Worm (Caenorhabditis elegans) whole organism, L2 larva: ENCODE results near the gene F47B7.5.

ENCODE experiments used
- C34F6.9 ChIP-seq: fragments of 150-350 bp; optimal IDR thresholded peaks from 2 replicates; lab custom pipeline; 2014; ENCODE audit warnings: missing biosample characterization, missing genetic modification characterization
- F13H6.1 ChIP-seq: sonication (generic microtip); optimal IDR thresholded peaks from 2 replicates; lab custom pipeline; 2016; ENCODE audit warnings: missing genetic modification characterization, missing compliant biosample characterization
- R02D3.7 ChIP-seq: fragments of 150-350 bp; optimal IDR thresholded peaks from 2 replicates; lab custom pipeline; 2014; ENCODE audit warnings: missing biosample characterization, missing genetic modification characterization
- Y55F3AM.14 ChIP-seq: fragments of 200-800 bp; sonication (Bioruptor generic); optimal IDR thresholded peaks from 2 replicates; lab custom pipeline; 2018; ENCODE audit warnings: mild to moderate bottlenecking, missing genetic modification characterization, missing compliant biosample characterization
- ZK546.5 ChIP-seq: sonication (generic microtip); optimal IDR thresholded peaks from 2 replicates; lab custom pipeline; 2017; ENCODE audit warnings: missing biosample characterization, missing genetic modification characterization
- alr-1 ChIP-seq: fragments of 150-350 bp; optimal IDR thresholded peaks from 2 replicates; lab custom pipeline; 2014; ENCODE audit warnings: missing biosample characterization, missing genetic modification characterization
- aly-2 ChIP-seq: fragments of 150-350 bp; optimal IDR thresholded peaks from 2 replicates; lab custom pipeline; 2014; ENCODE audit warnings: missing biosample characterization, missing genetic modification characterization
- ama-1 ChIP-seq: fragments of 150-350 bp; optimal IDR thresholded peaks from 2 replicates; lab custom pipeline; 2018; ENCODE audit warnings: inconsistent platforms
- ceh-16 ChIP-seq: fragments of 150-350 bp; optimal IDR thresholded peaks from 2 replicates; lab custom pipeline; 2014; ENCODE audit warnings: missing biosample characterization, missing genetic modification characterization
- crh-2 ChIP-seq: sonication (generic microtip); optimal IDR thresholded peaks from 2 replicates; lab custom pipeline; 2017; ENCODE audit warnings: missing biosample characterization, missing genetic modification characterization
- dmd-4 ChIP-seq: sonication (generic microtip); optimal IDR thresholded peaks from 2 replicates; lab custom pipeline; 2017; ENCODE audit warnings: missing biosample characterization, missing genetic modification characterization
- egl-27 ChIP-seq: sonication (generic microtip); optimal IDR thresholded peaks from 3 replicates; lab custom pipeline; 2017; ENCODE audit warnings: missing biosample characterization, missing genetic modification reagents, missing genetic modification characterization
- elt-1 ChIP-seq: fragments of 150-350 bp; optimal IDR thresholded peaks from 2 replicates; lab custom pipeline; 2014; ENCODE audit warnings: missing biosample characterization, missing genetic modification characterization
- fos-1 ChIP-seq: fragments of 150-350 bp; optimal IDR thresholded peaks from 2 replicates; lab custom pipeline; 2014; ENCODE audit warnings: missing biosample characterization, missing genetic modification characterization
- gmeb-1 ChIP-seq: fragments of 150-350 bp; optimal IDR thresholded peaks from 2 replicates; lab custom pipeline; 2014; ENCODE audit warnings: missing biosample characterization, missing genetic modification characterization
- lin-11 ChIP-seq: fragments of 150-350 bp; sonication (generic microtip); optimal IDR thresholded peaks from 2 replicates; lab custom pipeline; 2014; ENCODE audit warnings: missing biosample characterization, missing genetic modification characterization, inconsistent platforms, mixed read lengths
- lin-13 ChIP-seq: fragments of 150-350 bp; optimal IDR thresholded peaks from 2 replicates; lab custom pipeline; 2014; ENCODE audit warnings: missing biosample characterization, missing genetic modification reagents, missing genetic modification characterization
- lin-39 ChIP-seq: fragments of 150-350 bp; optimal IDR thresholded peaks from 2 replicates; lab custom pipeline; 2014; ENCODE audit warnings: missing biosample characterization, missing genetic modification reagents, missing genetic modification characterization
- lsy-2 ChIP-seq, 2 experiments: fragments of 150-350 bp in 1 of 2; sonication (generic microtip) in 1 of 2; optimal IDR thresholded peaks; 2 replicates each; lab custom pipeline; 2014 to 2017; ENCODE audit warnings: missing biosample characterization in 2 of 2, missing genetic modification characterization in 2 of 2
- mab-5 ChIP-seq: fragments of 150-350 bp; optimal IDR thresholded peaks from 2 replicates; lab custom pipeline; 2014; ENCODE audit warnings: missing biosample characterization, missing genetic modification characterization
- mbf-1 ChIP-seq: sonication (generic microtip); optimal IDR thresholded peaks from 2 replicates; lab custom pipeline; 2017; ENCODE audit warnings: missing biosample characterization, missing genetic modification characterization
- mdl-1 ChIP-seq, 2 experiments: fragments of 150-350 bp in 1 of 2; sonication (generic microtip) in 1 of 2; optimal IDR thresholded peaks; 2 replicates each; lab custom pipeline; 2017; ENCODE audit warnings: missing biosample characterization in 2 of 2, missing genetic modification characterization in 2 of 2
- nhr-10 ChIP-seq: sonication (generic microtip); optimal IDR thresholded peaks from 2 replicates; lab custom pipeline; 2017; ENCODE audit warnings: missing biosample characterization, missing genetic modification characterization
- nhr-11 ChIP-seq: fragments of 150-350 bp; optimal IDR thresholded peaks from 2 replicates; lab custom pipeline; 2014; ENCODE audit warnings: missing biosample characterization, missing genetic modification characterization
- nhr-12 ChIP-seq: fragments of 150-350 bp; optimal IDR thresholded peaks from 2 replicates; lab custom pipeline; 2014; ENCODE audit warnings: missing biosample characterization, missing genetic modification characterization
- nhr-21 ChIP-seq: fragments of 150-350 bp; optimal IDR thresholded peaks from 2 replicates; lab custom pipeline; 2014; ENCODE audit warnings: missing biosample characterization, missing genetic modification characterization
- nhr-23 ChIP-seq: fragments of 150-350 bp; optimal IDR thresholded peaks from 2 replicates; lab custom pipeline; 2014; ENCODE audit warnings: missing biosample characterization, missing genetic modification reagents, missing genetic modification characterization
- nhr-237 ChIP-seq: fragments of 150-350 bp; optimal IDR thresholded peaks from 2 replicates; lab custom pipeline; 2014; ENCODE audit warnings: missing biosample characterization, missing genetic modification characterization
- nhr-25 ChIP-seq: fragments of 150-350 bp; sonication (generic microtip); optimal IDR thresholded peaks from 3 replicates; lab custom pipeline; 2014; ENCODE audit warnings: missing biosample characterization, missing genetic modification characterization
- nhr-6 ChIP-seq: fragments of 150-350 bp; optimal IDR thresholded peaks from 2 replicates; lab custom pipeline; 2014; ENCODE audit warnings: missing biosample characterization, missing genetic modification characterization
- peb-1 ChIP-seq: fragments of 150-350 bp; optimal IDR thresholded peaks from 2 replicates; lab custom pipeline; 2014; ENCODE audit warnings: missing biosample characterization, missing genetic modification characterization
- sem-4 ChIP-seq: fragments of 150-350 bp; optimal IDR thresholded peaks from 2 replicates; lab custom pipeline; 2014; ENCODE audit warnings: missing biosample characterization, missing genetic modification reagents, missing genetic modification characterization
- skn-1 ChIP-seq: sonication (generic microtip); optimal IDR thresholded peaks from 2 replicates; lab custom pipeline; 2017; ENCODE audit warnings: missing biosample characterization, missing genetic modification characterization
- sma-9 ChIP-seq, 2 experiments: fragments of 150-350 bp in 1 of 2; sonication (generic microtip) in 1 of 2; optimal IDR thresholded peaks; 2 replicates each; lab custom pipeline; 2014 to 2016; ENCODE audit warnings: missing genetic modification characterization in 2 of 2, mild to moderate bottlenecking in 1 of 2, missing biosample characterization in 1 of 2, missing compliant biosample characterization in 1 of 2, missing genetic modification reagents in 1 of 2, moderate library complexity in 1 of 2
- snpc-4 ChIP-seq: fragments of 150-350 bp; optimal IDR thresholded peaks from 2 replicates; lab custom pipeline; 2014; ENCODE audit warnings: missing biosample characterization, missing genetic modification characterization
- unc-39 ChIP-seq: fragments of 150-350 bp; optimal IDR thresholded peaks from 2 replicates; lab custom pipeline; 2014; ENCODE audit warnings: missing biosample characterization, missing genetic modification characterization
- unc-62 ChIP-seq: fragments of 150-350 bp; optimal IDR thresholded peaks from 2 replicates; lab custom pipeline; 2014; ENCODE audit warnings: missing biosample characterization, missing genetic modification reagents, missing genetic modification characterization
- ztf-1 ChIP-seq: fragments of 200-800 bp; sonication (Bioruptor generic); conservative IDR thresholded peaks from 2 replicates; pipeline ENCODE4 v1.3.6; 2022; ENCODE audit warnings: missing genetic modification characterization, missing compliant biosample characterization
- ztf-11 ChIP-seq: sonication (generic microtip); optimal IDR thresholded peaks from 2 replicates; lab custom pipeline; 2017; ENCODE audit warnings: missing biosample characterization, missing genetic modification characterization
- ztf-4 ChIP-seq: fragments of 150-350 bp; optimal IDR thresholded peaks from 2 replicates; lab custom pipeline; 2014; ENCODE audit warnings: missing biosample characterization, missing genetic modification characterization

The F47B7.5 gene

ce11 chrX:3766552-3766951 lies 2.1 kb downstream of the F47B7.5 start, which contains the start of gene F47B7.4:
Gene F47B7.4 (minus strand): TSS chrX:3766652.
- no peak for TF ChIP-seq fos-1
- TF ChIP-seq nhr-6 (tag; lab: Kevin White, UChicago): no peak
- no peak for TF ChIP-seq nhr-21
- no peak for TF ChIP-seq lsy-2 (tag; optimal IDR thresholded peaks at IDR 0.05; lab: Kevin White, UChicago)
- TF ChIP-seq C34F6.9 (tag; lab: Kevin White, UChicago): no peak
- no peak for TF ChIP-seq crh-2 (tag; lab: Kevin White, UChicago)
- no peak for TF ChIP-seq nhr-237 (tag; lab: Kevin White, UChicago)
- TF ChIP-seq nhr-25 (tag; lab: Kevin White, UChicago): no peak
- TF ChIP-seq nhr-11 (tag; lab: Kevin White, UChicago): no peak
- no peak for TF ChIP-seq mdl-1 (tag; optimal IDR thresholded peaks at IDR 0.05; lab: Kevin White, UChicago)
- no peak for TF ChIP-seq gmeb-1 (tag; lab: Kevin White, UChicago)
- TF ChIP-seq ceh-16 (tag; lab: Kevin White, UChicago): no peak
- no peak for TF ChIP-seq lin-39 (tag; lab: Kevin White, UChicago)
- no peak for TF ChIP-seq lin-11
- TF ChIP-seq aly-2 (tag; lab: Kevin White, UChicago): no peak
- no peak for TF ChIP-seq dmd-4 (tag; lab: Kevin White, UChicago)
- TF ChIP-seq sem-4 (tag; lab: Kevin White, UChicago): no peak
- TF ChIP-seq Y55F3AM.14: no peak
- TF ChIP-seq mbf-1 (tag; lab: Kevin White, UChicago): no peak

ce11 chrX:3764295-3764694 lies 4.3 kb downstream of the F47B7.5 start, which contains the start of gene F47B7.3:
Gene F47B7.3 (minus strand): TSS chrX:3764395.
- no peak for TF ChIP-seq nhr-12 (tag; lab: Kevin White, UChicago)
- TF ChIP-seq R02D3.7: no peak
- no peak for TF ChIP-seq unc-39
- TF ChIP-seq nhr-237 (tag; lab: Kevin White, UChicago): no peak
- TF ChIP-seq gmeb-1 (tag; lab: Kevin White, UChicago): no peak
- TF ChIP-seq Y55F3AM.14: no peak
- TF ChIP-seq unc-62: no peak
- TF ChIP-seq nhr-6 (tag; lab: Kevin White, UChicago): no peak
- no peak for TF ChIP-seq mdl-1 (tag; optimal IDR thresholded peaks at IDR 0.05; lab: Kevin White, UChicago)
- TF ChIP-seq mbf-1 (tag; lab: Kevin White, UChicago): no peak
- TF ChIP-seq peb-1: no peak
- no peak for TF ChIP-seq skn-1 (tag; lab: Kevin White, UChicago)
- no peak for TF ChIP-seq ztf-4 (tag; lab: Kevin White, UChicago)
- no peak for TF ChIP-seq mab-5 (tag; lab: Kevin White, UChicago)
- no peak for TF ChIP-seq nhr-23 (tag; lab: Kevin White, UChicago)
- no peak for TF ChIP-seq alr-1 (tag; lab: Kevin White, UChicago)
- TF ChIP-seq egl-27: no peak
- no peak for TF ChIP-seq aly-2 (tag; lab: Kevin White, UChicago)
- TF ChIP-seq ama-1 (lab: Kevin White, UChicago): no peak
- TF ChIP-seq, all 48 proteins: peak for 0

- TF ChIP-seq R02D3.7: no peak
- no peak for TF ChIP-seq ztf-11 (tag; lab: Kevin White, UChicago)
- TF ChIP-seq F13H6.1 (tag; lab: Kevin White, UChicago): no peak
- no peak for TF ChIP-seq skn-1 (tag; lab: Kevin White, UChicago)
- TF ChIP-seq ztf-1 (GFP tag; lab: Robert Waterston, UW): no peak
- TF ChIP-seq sma-9 (GFP tag; optimal IDR thresholded peaks at IDR 0.05; lab: Kevin White, UChicago): no peak
- TF ChIP-seq sma-9 (tag; optimal IDR thresholded peaks at IDR 0.05; lab: Kevin White, UChicago): no peak
- TF ChIP-seq nhr-10 (tag; lab: Kevin White, UChicago): no peak
- TF ChIP-seq snpc-4 (tag; lab: Kevin White, UChicago): no peak
- TF ChIP-seq dmd-4 (tag; lab: Kevin White, UChicago): no peak
- no peak for TF ChIP-seq C34F6.9 (tag; lab: Kevin White, UChicago)
- no peak for TF ChIP-seq lin-13 (GFP tag; lab: Kevin White, UChicago)
- TF ChIP-seq unc-39: no peak
- no peak for TF ChIP-seq elt-1
- TF ChIP-seq lin-11: no peak
- TF ChIP-seq ZK546.5: no peak
- TF ChIP-seq crh-2 (tag; lab: Kevin White, UChicago): no peak
- no peak for TF ChIP-seq fos-1
- no peak for TF ChIP-seq nhr-6 (tag; lab: Kevin White, UChicago)
- TF ChIP-seq alr-1 (tag; lab: Kevin White, UChicago): no peak
- TF ChIP-seq mab-5 (tag; lab: Kevin White, UChicago): no peak
- TF ChIP-seq, all 48 proteins: peak for 0
Measured at ce11 chrX:3762410-3762809, 6.2 kb downstream of the F47B7.5 start, which contains the start of gene T14G12.11. Gene T14G12.11 (minus strand): TSS chrX:3762547.
